Worm (Caenorhabditis elegans) whole organism, young adult: ENCODE data around the gene sra-37.

Source experiments
- F22D6.2 ChIP-seq: sonication (generic microtip); optimal IDR thresholded peaks from 2 replicates; lab custom pipeline; 2016; ENCODE audit warnings: mild to moderate bottlenecking, missing genetic modification characterization, missing compliant biosample characterization
- F37B4.10 ChIP-seq: fragments of 200-800 bp; sonication (Bioruptor generic); IDR thresholded peaks from 2 replicates; pipeline ENCODE4 v1.3.6; 2022; ENCODE audit warnings: missing genetic modification characterization, missing compliant biosample characterization
- F49E8.2 ChIP-seq: sonication (generic microtip); optimal IDR thresholded peaks from 3 replicates; lab custom pipeline; 2017; ENCODE audit warnings: missing genetic modification characterization, mild to moderate bottlenecking, missing compliant biosample characterization, antibody characterized with exemption, moderate library complexity; ENCODE audit not compliant: insufficient read depth
- F52B5.7 ChIP-seq: sonication (generic microtip); optimal IDR thresholded peaks from 2 replicates; lab custom pipeline; 2016; ENCODE audit warnings: mild to moderate bottlenecking, missing genetic modification characterization, missing compliant biosample characterization
- F57A8.1 ChIP-seq: fragments of 200-800 bp; sonication (Bioruptor generic); optimal IDR thresholded peaks from 2 replicates; lab custom pipeline; 2018; ENCODE audit warnings: mild to moderate bottlenecking, missing genetic modification characterization, moderate library complexity, missing compliant biosample characterization
- K11D2.4 ChIP-seq: fragments of 200-800 bp; sonication (Bioruptor generic); IDR thresholded peaks from 2 replicates; pipeline ENCODE4 v1.3.6; 2022; ENCODE audit warnings: missing genetic modification reagents, missing genetic modification characterization, missing compliant biosample characterization
- Y53G8AR.9 ChIP-seq: fragments of 200-800 bp; sonication (Bioruptor generic); conservative IDR thresholded peaks from 2 replicates; pipeline ENCODE4 v1.3.6; 2022; ENCODE audit warnings: missing genetic modification reagents, missing genetic modification characterization, missing compliant biosample characterization
- Y56A3A.18 ChIP-seq: fragments of 200-800 bp; sonication (Bioruptor generic); IDR thresholded peaks from 2 replicates; pipeline ENCODE4 v1.3.6; 2022; ENCODE audit warnings: missing genetic modification reagents, missing genetic modification characterization, missing compliant biosample characterization
- Y95B8A.8 ChIP-seq: fragments of 200-800 bp; sonication (Bioruptor generic); IDR thresholded peaks from 2 replicates; pipeline ENCODE4 v1.3.6; 2022; ENCODE audit warnings: missing genetic modification reagents, missing genetic modification characterization, missing compliant biosample characterization
- aptf-2 ChIP-seq: fragments of 200-800 bp; sonication (Bioruptor generic); conservative IDR thresholded peaks from 2 replicates; pipeline ENCODE4 v1.3.6; 2022; ENCODE audit warnings: missing genetic modification reagents, missing genetic modification characterization, missing compliant biosample characterization
- attf-3 ChIP-seq: fragments of 200-800 bp; sonication (Bioruptor generic); conservative IDR thresholded peaks from 2 replicates; pipeline ENCODE4 v1.3.6; 2022; ENCODE audit warnings: missing genetic modification reagents, missing genetic modification characterization, missing compliant biosample characterization
- attf-6 ChIP-seq: fragments of 200-800 bp; sonication (Bioruptor generic); IDR thresholded peaks from 2 replicates; pipeline ENCODE4 v1.3.6; 2022; ENCODE audit warnings: missing genetic modification reagents, missing genetic modification characterization, missing compliant biosample characterization
- ccch-3 ChIP-seq: fragments of 200-800 bp; sonication (Bioruptor generic); optimal IDR thresholded peaks from 2 replicates; lab custom pipeline; 2018; ENCODE audit warnings: mild to moderate bottlenecking, missing genetic modification characterization, missing compliant biosample characterization
- cebp-2 ChIP-seq: fragments of 200-800 bp; sonication (Bioruptor generic); IDR thresholded peaks from 2 replicates; pipeline ENCODE4 v1.3.6; 2022; ENCODE audit warnings: missing genetic modification characterization, missing compliant biosample characterization
- ceh-27 ChIP-seq: fragments of 200-800 bp; sonication (Bioruptor generic); optimal IDR thresholded peaks from 2 replicates; lab custom pipeline; 2018; ENCODE audit warnings: mild to moderate bottlenecking, missing genetic modification characterization, moderate library complexity, missing compliant biosample characterization
- ceh-40 ChIP-seq: fragments of 200-800 bp; sonication (Bioruptor generic); IDR thresholded peaks from 2 replicates; pipeline ENCODE4 v1.3.6; 2022; ENCODE audit warnings: missing genetic modification characterization, missing compliant biosample characterization
- ceh-58 ChIP-seq: fragments of 200-800 bp; sonication (Bioruptor generic); IDR thresholded peaks from 2 replicates; pipeline ENCODE4 v1.3.6; 2022; ENCODE audit warnings: missing genetic modification characterization, missing compliant biosample characterization
- chd-7 ChIP-seq: sonication (generic microtip); optimal IDR thresholded peaks from 2 replicates; lab custom pipeline; 2016; ENCODE audit warnings: mild to moderate bottlenecking, missing genetic modification characterization, moderate library complexity, missing compliant biosample characterization
- dox-1 ChIP-seq: fragments of 200-800 bp; sonication (Bioruptor generic); IDR thresholded peaks from 2 replicates; pipeline ENCODE4 v1.3.6; 2022; ENCODE audit warnings: missing genetic modification reagents, missing genetic modification characterization, missing compliant biosample characterization
- ekl-4 ChIP-seq: fragments of 200-800 bp; sonication (Bioruptor generic); IDR thresholded peaks from 2 replicates; pipeline ENCODE4 v1.3.6; 2022; ENCODE audit warnings: missing genetic modification reagents, missing genetic modification characterization, missing compliant biosample characterization
- ets-4 ChIP-seq: fragments of 200-800 bp; sonication (Bioruptor generic); optimal IDR thresholded peaks from 2 replicates; lab custom pipeline; 2018; ENCODE audit warnings: mild to moderate bottlenecking, missing genetic modification characterization, missing compliant biosample characterization
- hlh-12 ChIP-seq: sonication (generic microtip); optimal IDR thresholded peaks from 2 replicates; lab custom pipeline; 2016; ENCODE audit warnings: missing genetic modification characterization, missing compliant biosample characterization
- hmg-1.2 ChIP-seq: fragments of 200-800 bp; sonication (Bioruptor generic); IDR thresholded peaks from 2 replicates; pipeline ENCODE4 v1.3.6; 2022; ENCODE audit warnings: missing genetic modification reagents, missing genetic modification characterization, missing compliant biosample characterization
- hsf-1 ChIP-seq: fragments of 200-800 bp; sonication (Bioruptor generic); IDR thresholded peaks from 2 replicates; pipeline ENCODE4 v1.3.6; 2022; ENCODE audit warnings: missing genetic modification reagents, missing genetic modification characterization, missing compliant biosample characterization
- lag-1 ChIP-seq: fragments of 200-800 bp; sonication (Bioruptor generic); IDR thresholded peaks from 2 replicates; pipeline ENCODE4 v1.3.6; 2022; ENCODE audit warnings: missing genetic modification reagents, missing genetic modification characterization, missing compliant biosample characterization
- lir-1 ChIP-seq: fragments of 200-800 bp; sonication (Bioruptor generic); conservative IDR thresholded peaks from 2 replicates; pipeline ENCODE4 v1.3.6; 2022; ENCODE audit warnings: missing genetic modification reagents, missing genetic modification characterization, missing compliant biosample characterization
- lsl-1 ChIP-seq: fragments of 200-800 bp; sonication (Bioruptor generic); optimal IDR thresholded peaks from 2 replicates; lab custom pipeline; 2018; ENCODE audit warnings: mild to moderate bottlenecking, missing genetic modification characterization, moderate library complexity, missing compliant biosample characterization
- madf-6 ChIP-seq: fragments of 200-800 bp; sonication (Bioruptor generic); IDR thresholded peaks from 2 replicates; pipeline ENCODE4 v1.3.6; 2022; ENCODE audit warnings: missing genetic modification reagents, missing genetic modification characterization, missing compliant biosample characterization
- madf-8 ChIP-seq: fragments of 200-800 bp; sonication (Bioruptor generic); conservative IDR thresholded peaks from 2 replicates; pipeline ENCODE4 v1.3.6; 2022; ENCODE audit warnings: missing genetic modification reagents, missing genetic modification characterization, missing compliant biosample characterization
- mcd-1 ChIP-seq: fragments of 200-800 bp; sonication (Bioruptor generic); IDR thresholded peaks from 2 replicates; pipeline ENCODE4 v1.3.6; 2022; ENCODE audit warnings: missing genetic modification reagents, missing genetic modification characterization, missing compliant biosample characterization
- nhr-120 ChIP-seq: fragments of 200-800 bp; sonication (Bioruptor generic); IDR thresholded peaks from 2 replicates; pipeline ENCODE4 v1.3.6; 2022; ENCODE audit warnings: missing genetic modification characterization, missing compliant biosample characterization
- nhr-80 ChIP-seq: sonication (generic microtip); optimal IDR thresholded peaks from 2 replicates; lab custom pipeline; 2016; ENCODE audit warnings: missing genetic modification characterization, missing compliant biosample characterization
- pbrm-1 ChIP-seq: fragments of 200-800 bp; sonication (Bioruptor generic); IDR thresholded peaks from 2 replicates; pipeline ENCODE4 v1.3.6; 2022; ENCODE audit warnings: missing genetic modification reagents, missing genetic modification characterization, missing compliant biosample characterization
- rec-8 ChIP-seq, 2 experiments: sonication (generic microtip); optimal IDR thresholded peaks; 2 replicates each; lab custom pipeline; 2016; ENCODE audit warnings: mild to moderate bottlenecking in 2 of 2, missing genetic modification characterization in 2 of 2, missing genetic modification reagents in 2 of 2, missing genotype in 2 of 2, missing biosample characterization in 1 of 2, missing compliant biosample characterization in 1 of 2, moderate library complexity in 1 of 2
- sdz-38 ChIP-seq: sonication (generic microtip); optimal IDR thresholded peaks from 2 replicates; lab custom pipeline; 2016; ENCODE audit warnings: missing genotype, missing genetic modification characterization, missing compliant biosample characterization
- sea-2 ChIP-seq: fragments of 200-800 bp; sonication (Bioruptor generic); IDR thresholded peaks from 2 replicates; pipeline ENCODE4 v1.3.6; 2022; ENCODE audit warnings: missing genetic modification characterization, missing compliant biosample characterization
- snpc-1.3 ChIP-seq: sonication (generic microtip); optimal IDR thresholded peaks from 2 replicates; lab custom pipeline; 2017; ENCODE audit warnings: missing genetic modification characterization, mild to moderate bottlenecking, missing compliant biosample characterization, antibody characterized with exemption, moderate library complexity, missing genotype, missing genetic modification reagents; ENCODE audit not compliant: insufficient read depth
- sptf-2 ChIP-seq: fragments of 200-800 bp; sonication (Bioruptor generic); optimal IDR thresholded peaks from 2 replicates; lab custom pipeline; 2018; ENCODE audit warnings: mild to moderate bottlenecking, missing genetic modification characterization, missing compliant biosample characterization
- tbx-9 ChIP-seq: sonication (generic microtip); optimal IDR thresholded peaks from 2 replicates; lab custom pipeline; 2016; ENCODE audit warnings: borderline replicate concordance, missing genetic modification characterization, inconsistent platforms, missing compliant biosample characterization
- xnd-1 ChIP-seq: sonication (generic microtip); optimal IDR thresholded peaks from 2 replicates; lab custom pipeline; 2016; ENCODE audit warnings: missing genotype, missing genetic modification reagents, missing genetic modification characterization, missing compliant biosample characterization
- ztf-25 ChIP-seq: fragments of 200-800 bp; sonication (Bioruptor generic); IDR thresholded peaks from 2 replicates; pipeline ENCODE4 v1.3.6; 2022; ENCODE audit warnings: missing genetic modification reagents, missing genetic modification characterization, missing compliant biosample characterization
- ztf-3 ChIP-seq: fragments of 200-800 bp; sonication (Bioruptor generic); optimal IDR thresholded peaks from 2 replicates; lab custom pipeline; 2018; ENCODE audit warnings: mild to moderate bottlenecking, missing genetic modification characterization, missing compliant biosample characterization

The sra-37 gene

DNA sequence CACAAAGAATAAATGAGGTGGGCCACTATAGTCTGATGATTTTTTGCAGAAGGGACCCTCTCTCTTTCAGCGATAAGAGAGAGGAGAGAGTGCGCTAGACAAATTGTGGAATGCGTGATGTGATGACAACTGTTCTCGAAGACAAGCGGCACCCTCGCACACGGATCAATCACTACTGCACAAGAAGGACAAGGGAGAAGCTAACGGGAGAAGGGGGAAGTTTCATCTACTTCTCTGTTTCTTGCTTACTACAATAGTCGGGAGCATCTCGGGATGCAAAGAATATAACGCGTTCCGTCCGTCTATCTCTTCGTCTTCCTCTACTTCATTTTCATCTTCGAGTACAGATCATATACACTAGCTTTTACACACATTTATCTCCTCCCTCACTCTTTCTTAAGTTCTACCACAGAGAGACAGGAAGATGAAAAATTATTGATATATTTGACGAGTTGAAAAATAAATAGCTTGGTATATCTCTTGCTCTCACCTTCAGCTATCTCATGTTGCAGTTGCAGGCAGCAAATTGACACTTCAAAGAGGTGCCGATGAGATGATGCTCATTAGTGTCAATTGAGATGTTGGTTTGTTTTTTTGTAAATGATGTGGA is 19.7 kb downstream of the sra-37 start:
- no peak for TF ChIP-seq mcd-1
- TF ChIP-seq attf-6: no peak
- no peak for TF ChIP-seq hmg-1.2 (GFP tag; lab: Robert Waterston, UW)
- no peak for TF ChIP-seq lsl-1 (GFP tag; lab: Kevin White, UChicago)
- no peak for TF ChIP-seq sea-2
- no peak for TF ChIP-seq pbrm-1
- TF ChIP-seq sptf-2 (GFP tag; lab: Kevin White, UChicago): no peak
- TF ChIP-seq, all 124 proteins: peak for 0

DNA sequence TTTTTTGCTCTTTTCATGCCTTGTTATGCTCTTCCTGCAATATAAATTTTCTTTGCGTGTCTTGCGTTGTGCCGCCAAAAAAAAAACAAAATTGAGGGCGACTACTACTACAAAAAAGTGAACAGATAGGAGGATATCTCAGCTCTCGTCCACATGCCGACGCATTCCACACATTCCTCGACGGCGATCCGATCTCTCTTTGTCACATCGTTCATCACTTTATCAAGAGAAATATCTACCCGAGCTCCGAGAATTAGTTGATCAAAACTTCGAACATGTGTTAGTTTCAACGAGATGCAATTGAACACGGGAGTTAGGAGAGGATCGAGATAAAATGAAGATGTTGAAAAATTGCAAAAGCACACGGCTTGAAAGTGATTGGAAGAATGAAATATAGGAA is 22.0 kb downstream of the sra-37 start:
- TF ChIP-seq F57A8.1 (GFP tag; lab: Kevin White, UChicago) (no peak), ceh-58 (GFP tag; lab: Robert Waterston, UW) (no peak), ceh-27 (GFP tag; lab: Kevin White, UChicago) (no peak), hsf-1 (GFP tag; lab: Robert Waterston, UW) (no peak), tbx-9 (tag; lab: Kevin White, UChicago) (no peak), lag-1 (no peak), Y56A3A.18 (no peak), ztf-3 (GFP tag; lab: Kevin White, UChicago) (no peak), hlh-12 (tag; lab: Kevin White, UChicago) (no peak), chd-7 (no peak), lsl-1 (GFP tag; lab: Kevin White, UChicago) (no peak)

DNA sequence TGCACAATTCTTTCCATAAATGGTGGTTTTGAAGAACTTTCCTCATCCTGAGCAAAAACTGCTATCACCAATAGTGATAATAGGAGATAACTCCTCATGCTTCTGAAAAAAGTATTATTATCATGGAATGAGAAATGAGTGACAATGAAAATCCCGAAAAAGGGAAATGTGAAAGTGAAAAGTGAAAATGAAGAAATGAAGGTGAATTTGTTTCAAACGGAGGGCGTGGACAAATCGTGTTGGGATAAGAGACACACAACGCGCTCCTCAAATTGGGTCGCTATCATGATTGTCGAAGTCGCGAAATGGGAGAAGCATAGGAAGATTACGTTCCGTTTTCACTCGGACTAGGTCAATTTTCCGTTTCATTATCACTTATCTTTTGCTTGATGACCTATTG is 29.0 kb downstream of the sra-37 start, which contains the start of gene M03B6.3:
TSS of gene M03B6.3 (minus strand) at position 102 of the 400 bp plus-strand sequence.
- TF ChIP-seq nhr-120 (GFP tag; lab: Robert Waterston, UW) (no peak), aptf-2 (GFP tag; lab: Robert Waterston, UW) (no peak), F22D6.2 (no peak), ccch-3 (GFP tag; lab: Kevin White, UChicago) (no peak), F37B4.10 (GFP tag; lab: Robert Waterston, UW) (no peak), rec-8 (tag; optimal IDR thresholded peaks at IDR 0.05; lab: Kevin White, UChicago) (no peak)

DNA sequence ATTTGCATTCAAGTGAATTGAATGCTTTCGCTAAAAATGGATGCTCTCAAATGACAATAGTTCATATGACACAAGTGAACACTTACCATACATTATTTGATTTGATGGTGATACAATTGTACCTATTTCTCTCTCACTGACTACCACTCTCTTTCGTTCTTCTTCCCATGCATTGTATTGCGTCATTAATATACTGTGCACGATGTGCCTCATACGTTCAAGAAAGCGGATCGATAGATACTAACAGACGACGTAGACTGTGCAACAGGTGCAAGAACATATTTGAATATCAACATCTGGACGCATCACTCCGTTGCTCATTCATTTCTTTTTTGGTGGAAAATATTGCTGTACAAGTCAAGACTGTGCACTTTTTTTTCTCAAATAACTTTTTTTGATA is 34.5 kb downstream of the sra-37 start, which contains the start of gene M03B6.4:
TSS of gene M03B6.4 (plus strand) at position 149 of the 400 bp plus-strand sequence.
- TF ChIP-seq xnd-1: no peak
- no peak for TF ChIP-seq Y95B8A.8
- no peak for TF ChIP-seq cebp-2
- TF ChIP-seq ceh-40 (GFP tag; lab: Robert Waterston, UW): no peak
- TF ChIP-seq F57A8.1 (GFP tag; lab: Kevin White, UChicago): no peak
- peak; percentile 23 for TF ChIP-seq nhr-80 (tag; lab: Kevin White, UChicago)
- TF ChIP-seq Y53G8AR.9 (GFP tag; lab: Robert Waterston, UW): no peak
- no peak for TF ChIP-seq dox-1 (GFP tag; lab: Robert Waterston, UW)
- no peak for TF ChIP-seq F52B5.7 (tag; lab: Kevin White, UChicago)

DNA sequence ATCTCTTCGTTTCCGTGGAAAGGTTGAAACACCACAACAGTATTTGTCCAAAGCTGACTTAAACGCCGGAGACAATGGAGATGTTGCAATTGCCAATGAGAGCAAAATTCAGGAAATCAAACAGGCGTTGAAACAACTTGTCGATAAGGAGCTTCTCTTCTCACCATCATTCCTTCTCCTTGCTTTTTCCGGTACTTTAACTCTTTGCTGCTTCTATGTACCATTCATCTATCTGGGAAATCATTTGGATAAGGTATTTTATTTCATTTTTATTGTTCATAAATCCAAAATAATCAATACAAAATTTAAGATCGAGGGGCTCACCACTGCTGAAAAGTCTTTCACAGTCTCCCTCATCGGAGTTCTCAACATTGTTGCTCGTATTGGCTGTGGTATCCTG is 37.2 kb downstream of the sra-37 start:
- no peak for TF ChIP-seq Y95B8A.8
- no peak for TF ChIP-seq ets-4
- no peak for TF ChIP-seq sdz-38 (tag; lab: Kevin White, UChicago)
- TF ChIP-seq F49E8.2 (tag; lab: Kevin White, UChicago): no peak
- TF ChIP-seq hmg-1.2 (GFP tag; lab: Robert Waterston, UW): no peak
- TF ChIP-seq lir-1 (GFP tag; lab: Robert Waterston, UW): no peak
- TF ChIP-seq ztf-25 (GFP tag; lab: Robert Waterston, UW): no peak
- TF ChIP-seq snpc-1.3: no peak
- TF ChIP-seq dox-1 (GFP tag; lab: Robert Waterston, UW): no peak
- no peak for TF ChIP-seq K11D2.4 (GFP tag; lab: Robert Waterston, UW)
- no peak for TF ChIP-seq madf-6 (GFP tag; lab: Robert Waterston, UW)
- TF ChIP-seq attf-3 (GFP tag; lab: Robert Waterston, UW): no peak
- TF ChIP-seq sptf-2 (GFP tag; lab: Kevin White, UChicago): no peak
- no peak for TF ChIP-seq F37B4.10 (GFP tag; lab: Robert Waterston, UW)
- TF ChIP-seq madf-8 (GFP tag; lab: Robert Waterston, UW): no peak
- no peak for TF ChIP-seq ekl-4
- no peak for TF ChIP-seq F52B5.7 (tag; lab: Kevin White, UChicago)
